Fruit fly (Drosophila melanogaster): ENCODE results near the gene CG15594.

dm6 chr3R:6244986-6245385 is 42.5 kb upstream of the CG15594 start:
- TF ChIP-seq ttk (optimal IDR thresholded peaks at IDR 0.05), result no peak
- no peak for TF ChIP-seq Sin3A (optimal IDR thresholded peaks at IDR 0.05)
- no peak for TF ChIP-seq h (optimal IDR thresholded peaks at IDR 0.05)
- TF ChIP-seq psq (optimal IDR thresholded peaks at IDR 0.05), result no peak
- TF ChIP-seq insv (optimal IDR thresholded peaks at IDR 0.05), result no peak

Data from Kc167 (cell line).